Fruit fly (Drosophila melanogaster) whole organism, embryonic: Measurements from ENCODE around the gene Coq7.

Source experiments
- Ada2b ChIP-seq: fragments of 200-800 bp; sonication (Bioruptor generic); IDR thresholded peaks from 2 replicates; pipeline ENCODE4 v1.3.6; 2022; ENCODE audit warnings: missing biosample characterization, missing genetic modification characterization
- Atf-2 ChIP-seq: fragments of 200-800 bp; sonication (Bioruptor generic); optimal IDR thresholded peaks from 2 replicates; lab custom pipeline; 2016; ENCODE audit warnings: missing biosample characterization, missing genetic modification characterization
- Atf6 ChIP-seq: fragments of 200-800 bp; sonication (Bioruptor generic); IDR thresholded peaks from 2 replicates; pipeline ENCODE4 v1.3.6; 2022; ENCODE audit warnings: missing biosample characterization, missing genetic modification characterization
- Awh ChIP-seq: fragments of 200-800 bp; sonication (Bioruptor generic); IDR thresholded peaks from 2 replicates; pipeline ENCODE4, ENCODE4 v1.3.6; 2022; ENCODE audit warnings: missing biosample characterization, missing genetic modification characterization
- BEAF-32 ChIP-seq: fragments of 200-800 bp; sonication (Bioruptor generic); optimal IDR thresholded peaks from 3 replicates; lab custom pipeline; 2017; ENCODE audit warnings: missing biosample characterization, missing genetic modification characterization, mild to moderate bottlenecking, moderate library complexity, missing genetic modification reagents
- CG10147 ChIP-seq: fragments of 200-800 bp; sonication (Bioruptor generic); optimal IDR thresholded peaks from 2 replicates; lab custom pipeline; 2019; ENCODE audit warnings: missing biosample characterization, mild to moderate bottlenecking, missing genetic modification characterization, moderate library complexity
- CG13287 ChIP-seq: fragments of 200-800 bp; sonication (Bioruptor generic); IDR thresholded peaks from 2 replicates; pipeline ENCODE4 v1.3.6; 2022; ENCODE audit warnings: missing biosample characterization, missing genetic modification characterization; ENCODE audit not compliant: partially characterized antibody
- CG17359 ChIP-seq: fragments of 200-800 bp; sonication (Bioruptor generic); optimal IDR thresholded peaks from 3 replicates; lab custom pipeline; 2018; ENCODE audit warnings: missing biosample characterization, mild to moderate bottlenecking, missing genetic modification characterization, moderate library complexity
- CG17385 ChIP-seq: fragments of 200-800 bp; sonication (Bioruptor generic); optimal IDR thresholded peaks from 3 replicates; lab custom pipeline; 2018; ENCODE audit warnings: missing biosample characterization, mild to moderate bottlenecking, missing genetic modification characterization
- CG18476 ChIP-seq: fragments of 200-800 bp; sonication (Bioruptor generic); optimal IDR thresholded peaks from 2 replicates; lab custom pipeline; 2016; ENCODE audit warnings: missing biosample characterization, mild to moderate bottlenecking, missing genetic modification characterization
- CG2678 ChIP-seq: fragments of 200-800 bp; sonication (Bioruptor generic); optimal IDR thresholded peaks from 3 replicates; lab custom pipeline; 2019; ENCODE audit warnings: missing biosample characterization, mild to moderate bottlenecking, missing genetic modification characterization, moderate library complexity
- CG30403 ChIP-seq: fragments of 200-800 bp; sonication (Bioruptor generic); optimal IDR thresholded peaks from 3 replicates; lab custom pipeline; 2016; ENCODE audit warnings: missing biosample characterization, missing genetic modification characterization
- CG31365 ChIP-seq: fragments of 200-800 bp; sonication (Bioruptor generic); optimal IDR thresholded peaks from 2 replicates; lab custom pipeline; 2018; ENCODE audit warnings: missing biosample characterization, mild to moderate bottlenecking, missing genetic modification characterization
- CG34224 ChIP-seq: fragments of 200-800 bp; sonication (Bioruptor generic); IDR thresholded peaks from 3 replicates; pipeline ENCODE4 v1.3.6; 2022; ENCODE audit warnings: missing biosample characterization, missing genetic modification characterization; ENCODE audit not compliant: partially characterized antibody
- CG3838 ChIP-seq: fragments of 200-800 bp; sonication (Bioruptor generic); optimal IDR thresholded peaks from 3 replicates; lab custom pipeline; 2016; ENCODE audit warnings: missing biosample characterization, missing genetic modification characterization
- CG5180 ChIP-seq: fragments of 200-800 bp; sonication (Bioruptor generic); optimal IDR thresholded peaks from 3 replicates; lab custom pipeline; 2017; ENCODE audit warnings: missing biosample characterization, missing genetic modification characterization, mild to moderate bottlenecking, moderate library complexity, missing genetic modification reagents
- CG6654 ChIP-seq: fragments of 200-800 bp; sonication (Bioruptor generic); optimal IDR thresholded peaks from 2 replicates; lab custom pipeline; 2017; ENCODE audit warnings: missing biosample characterization, mild to moderate bottlenecking, missing genetic modification characterization
- CG8944 ChIP-seq: fragments of 200-800 bp; sonication (Bioruptor generic); optimal IDR thresholded peaks from 3 replicates; lab custom pipeline; 2016; ENCODE audit warnings: missing biosample characterization, missing genetic modification characterization
- CHES-1-like ChIP-seq: fragments of 200-800 bp; sonication (Bioruptor generic); optimal IDR thresholded peaks from 2 replicates; lab custom pipeline; 2016; ENCODE audit warnings: missing biosample characterization, missing genetic modification characterization
- Chrac-16 ChIP-seq: fragments of 200-800 bp; sonication (Bioruptor generic); optimal IDR thresholded peaks from 3 replicates; lab custom pipeline; 2016; ENCODE audit warnings: missing biosample characterization, missing genetic modification characterization
- Doc3 ChIP-seq: fragments of 200-800 bp; sonication (Bioruptor generic); IDR thresholded peaks from 3 replicates; pipeline ENCODE4 v1.3.6; 2022; ENCODE audit warnings: missing biosample characterization, missing genetic modification characterization; ENCODE audit not compliant: partially characterized antibody
- HLH54F ChIP-seq: fragments of 200-800 bp; sonication (Bioruptor generic); optimal IDR thresholded peaks from 3 replicates; lab custom pipeline; 2016; ENCODE audit warnings: missing biosample characterization, missing genetic modification characterization
- HmgD ChIP-seq: fragments of 200-800 bp; sonication (Bioruptor generic); optimal IDR thresholded peaks from 3 replicates; lab custom pipeline; 2016; ENCODE audit warnings: missing biosample characterization, missing genetic modification characterization
- Hsf ChIP-seq: fragments of 200-800 bp; sonication (Bioruptor generic); optimal IDR thresholded peaks from 3 replicates; lab custom pipeline; 2016; ENCODE audit warnings: missing biosample characterization, missing genetic modification characterization
- Jarid2 ChIP-seq: fragments of 200-800 bp; sonication (Bioruptor generic); optimal IDR thresholded peaks from 3 replicates; lab custom pipeline; 2017; ENCODE audit warnings: mild to moderate bottlenecking, missing biosample characterization, missing genetic modification reagents, missing genetic modification characterization
- MBD-R2 ChIP-seq: fragments of 200-800 bp; sonication (Bioruptor generic); IDR thresholded peaks from 2 replicates; pipeline ENCODE4 v1.3.6; 2022; ENCODE audit warnings: missing biosample characterization, missing genetic modification characterization
- NFAT ChIP-seq: fragments of 200-800 bp; sonication (Bioruptor generic); IDR thresholded peaks from 2 replicates; pipeline ENCODE4 v1.3.6; 2022; ENCODE audit warnings: missing biosample characterization, missing genetic modification characterization
- NfI ChIP-seq: fragments of 200-800 bp; sonication (Bioruptor generic); optimal IDR thresholded peaks from 3 replicates; lab custom pipeline; 2018; ENCODE audit warnings: missing biosample characterization, mild to moderate bottlenecking, missing genetic modification characterization, moderate library complexity
- Oli ChIP-seq: fragments of 200-800 bp; sonication (Bioruptor generic); optimal IDR thresholded peaks from 2 replicates; lab custom pipeline; 2018; ENCODE audit warnings: missing biosample characterization, mild to moderate bottlenecking, missing genetic modification characterization, moderate library complexity
- Ssrp ChIP-seq: fragments of 200-800 bp; sonication (Bioruptor generic); optimal IDR thresholded peaks from 2 replicates; lab custom pipeline; 2018; ENCODE audit warnings: missing biosample characterization, mild to moderate bottlenecking, missing genetic modification characterization, moderate library complexity
- ab ChIP-seq: fragments of 200-800 bp; sonication (Bioruptor generic); optimal IDR thresholded peaks from 2 replicates; lab custom pipeline; 2016; ENCODE audit warnings: missing biosample characterization, missing genetic modification characterization
- ato ChIP-seq: fragments of 200-800 bp; sonication (Bioruptor generic); IDR thresholded peaks from 2 replicates; pipeline ENCODE4 v1.3.6; 2022; ENCODE audit warnings: missing biosample characterization, missing genetic modification characterization; ENCODE audit not compliant: partially characterized antibody
- ci ChIP-seq: fragments of 200-800 bp; sonication (Bioruptor generic); IDR thresholded peaks from 3 replicates; pipeline ENCODE4 v1.3.6; 2022; ENCODE audit warnings: missing biosample characterization, missing genetic modification characterization
- crp ChIP-seq, 2 experiments: fragments of 200-800 bp; sonication (Bioruptor generic); optimal IDR thresholded peaks; 2 replicates in 1 of 2; 3 replicates in 1 of 2; lab custom pipeline; 2017; ENCODE audit warnings: missing biosample characterization in 2 of 2, missing genetic modification characterization in 2 of 2, mild to moderate bottlenecking in 1 of 2, moderate library complexity in 1 of 2
- en ChIP-seq: fragments of 200-800 bp; sonication (Bioruptor generic); optimal IDR thresholded peaks from 2 replicates; lab custom pipeline; 2016; ENCODE audit warnings: missing biosample characterization, missing genetic modification characterization
- ewg ChIP-seq: fragments of 200-800 bp; sonication (Bioruptor generic); optimal IDR thresholded peaks from 3 replicates; lab custom pipeline; 2017; ENCODE audit warnings: mild to moderate bottlenecking, missing biosample characterization, missing genetic modification reagents, missing genetic modification characterization
- fd96Cb ChIP-seq: fragments of 200-800 bp; sonication (Bioruptor generic); optimal IDR thresholded peaks from 2 replicates; lab custom pipeline; 2018; ENCODE audit warnings: missing biosample characterization, mild to moderate bottlenecking, missing genetic modification characterization, moderate library complexity
- gsb-n ChIP-seq: fragments of 200-800 bp; sonication (Bioruptor generic); optimal IDR thresholded peaks from 3 replicates; lab custom pipeline; 2018; ENCODE audit warnings: missing biosample characterization, mild to moderate bottlenecking, missing genetic modification characterization
- hbn ChIP-seq: fragments of 200-800 bp; sonication (Bioruptor generic); IDR thresholded peaks from 2 replicates; pipeline ENCODE4 v1.3.6; 2022; ENCODE audit warnings: missing biosample characterization, missing genetic modification characterization; ENCODE audit not compliant: partially characterized antibody
- lbe ChIP-seq: fragments of 200-800 bp; sonication (Bioruptor generic); optimal IDR thresholded peaks from 2 replicates; lab custom pipeline; 2016; ENCODE audit warnings: missing biosample characterization, mild to moderate bottlenecking, missing genetic modification characterization
- maf-S ChIP-seq: fragments of 200-800 bp; sonication (Bioruptor generic); optimal IDR thresholded peaks from 2 replicates; lab custom pipeline; 2016; ENCODE audit warnings: missing biosample characterization, missing genetic modification characterization
- odd ChIP-seq: fragments of 200-800 bp; sonication (Bioruptor generic); optimal IDR thresholded peaks from 2 replicates; lab custom pipeline; 2017; ENCODE audit warnings: missing biosample characterization, mild to moderate bottlenecking, missing genetic modification characterization
- sd ChIP-seq: fragments of 200-800 bp; sonication (Bioruptor generic); optimal IDR thresholded peaks from 3 replicates; lab custom pipeline; 2018; ENCODE audit warnings: missing biosample characterization, mild to moderate bottlenecking, missing genetic modification characterization, moderate library complexity
- sisA ChIP-seq: fragments of 200-800 bp; sonication (Bioruptor generic); IDR thresholded peaks from 2 replicates; pipeline ENCODE4 v1.3.6; 2022; ENCODE audit warnings: missing biosample characterization, missing genetic modification characterization
- slbo ChIP-seq: fragments of 200-800 bp; sonication (Bioruptor generic); IDR thresholded peaks from 2 replicates; pipeline ENCODE4 v1.3.6; 2022; ENCODE audit warnings: missing biosample characterization, missing genetic modification characterization
- stwl ChIP-seq: fragments of 200-800 bp; sonication (Bioruptor generic); optimal IDR thresholded peaks from 3 replicates; lab custom pipeline; 2018; ENCODE audit warnings: missing biosample characterization, mild to moderate bottlenecking, missing genetic modification characterization, moderate library complexity
- tll ChIP-seq, 2 experiments: fragments of 200-800 bp in 1 of 2; fragments of >200 bp in 1 of 2; sonication (Bioruptor generic) in 1 of 2; optimal IDR thresholded peaks; 2 replicates each; lab custom pipeline; 2017 to 2019; ENCODE audit warnings: missing biosample characterization in 2 of 2, missing genetic modification characterization in 2 of 2, mild to moderate bottlenecking in 1 of 2, moderate library complexity in 1 of 2
- zfh1 ChIP-seq: fragments of 200-800 bp; sonication (Bioruptor generic); IDR thresholded peaks from 3 replicates; pipeline ENCODE4 v1.3.6; 2022; ENCODE audit warnings: missing biosample characterization, missing genetic modification characterization

The Coq7 gene

DNA sequence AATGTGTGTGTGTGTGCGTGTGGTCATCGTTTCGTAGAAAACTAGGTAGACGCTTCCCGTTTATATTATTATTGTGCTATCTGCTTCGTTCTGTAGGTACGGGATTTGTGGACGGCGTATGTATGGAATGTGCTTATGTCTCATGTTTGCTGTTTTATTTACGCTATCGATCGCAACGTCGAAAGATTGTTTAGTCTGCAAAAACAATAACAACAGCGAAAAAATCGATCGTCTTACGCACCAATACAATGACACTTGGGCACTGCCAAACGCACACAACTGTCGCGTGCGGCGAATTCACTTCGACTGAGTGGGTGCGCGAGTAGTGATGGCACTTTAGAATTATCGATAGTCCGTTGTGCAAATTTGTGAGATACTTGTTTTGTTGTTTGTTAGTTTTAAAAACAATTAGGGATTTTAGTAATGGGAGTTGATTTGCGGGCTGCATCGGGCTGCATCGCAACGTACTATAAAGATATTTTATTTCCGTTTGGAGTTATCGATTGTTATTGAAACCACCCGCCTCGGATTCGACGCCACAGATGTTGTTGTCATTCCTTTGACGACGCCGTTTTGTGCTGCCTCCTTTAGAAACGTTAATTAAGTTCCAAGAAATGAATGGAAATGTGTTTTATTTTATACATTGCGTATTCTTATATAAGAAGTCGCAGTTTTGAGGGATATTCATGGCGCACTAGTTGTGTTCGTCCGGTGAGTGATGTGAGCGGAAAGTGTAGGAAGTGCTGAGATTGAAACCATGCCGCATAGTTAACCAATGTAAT is 11.7 kb upstream of the Coq7 start (continued):
- TF ChIP-seq sd = peak; percentile 78
- TF ChIP-seq Jarid2 (GFP tag; lab: Kevin White, UChicago) = no peak
- peak; percentile 83 for TF ChIP-seq CG34224 (GFP tag; lab: Robert Waterston, UW)
- TF ChIP-seq CHES-1-like (GFP tag; lab: Kevin White, UChicago) = peak; percentile 14
- no peak for TF ChIP-seq ab
- no peak for TF ChIP-seq CG8944 (GFP tag; lab: Kevin White, UChicago)
- no peak for TF ChIP-seq CG2678 (tag; lab: Kevin White, UChicago)
- no peak for TF ChIP-seq CG10147 (GFP tag; lab: Kevin White, UChicago)
- TF ChIP-seq Hsf = peak; percentile 1
- peak; percentile 70 for TF ChIP-seq hbn
- TF ChIP-seq CG17359 (tag; lab: Kevin White, UChicago) = no peak
- TF ChIP-seq CG3838 (GFP tag; lab: Kevin White, UChicago) = peak; percentile 91
- no peak for TF ChIP-seq Ada2b (GFP tag; lab: Robert Waterston, UW)
- no peak for TF ChIP-seq fd96Cb
- TF ChIP-seq NFAT (GFP tag; lab: Robert Waterston, UW) = no peak
- TF ChIP-seq MBD-R2 = peak; percentile 44
- no peak for TF ChIP-seq Oli
- peak; percentile 84 for TF ChIP-seq CG13287 (GFP tag; lab: Robert Waterston, UW)
- no peak for TF ChIP-seq CG18476 (GFP tag; lab: Kevin White, UChicago)
- TF ChIP-seq sisA (GFP tag; lab: Robert Waterston, UW) = no peak
- no peak for TF ChIP-seq CG5180 (GFP tag; lab: Kevin White, UChicago)
- no peak for TF ChIP-seq Awh (GFP tag; lab: Robert Waterston, UW)
- peak; percentile 31 for TF ChIP-seq HLH54F (GFP tag; lab: Kevin White, UChicago)
- TF ChIP-seq ewg (GFP tag; lab: Kevin White, UChicago) = peak; percentile 27
- TF ChIP-seq ci (GFP tag; lab: Robert Waterston, UW) = no peak; the same call in 1 of the 3 replicates
- no peak for TF ChIP-seq HmgD (GFP tag; lab: Kevin White, UChicago)
- no peak for TF ChIP-seq Ssrp (tag; lab: Kevin White, UChicago)
- TF ChIP-seq odd (GFP tag; lab: Kevin White, UChicago) = no peak
- no peak for TF ChIP-seq CG30403 (GFP tag; lab: Kevin White, UChicago)
- peak; percentile 52; the same call in 1 of the 2 replicates for TF ChIP-seq ato (GFP tag; lab: Robert Waterston, UW)
- peak; percentile 75 for TF ChIP-seq BEAF-32 (GFP tag; lab: Kevin White, UChicago)
- no peak for TF ChIP-seq Atf6 (GFP tag; lab: Robert Waterston, UW)
- TF ChIP-seq NfI (GFP tag; lab: Kevin White, UChicago) = no peak
- TF ChIP-seq CG17385 (GFP tag; lab: Kevin White, UChicago) = no peak
- TF ChIP-seq crp (GFP tag; optimal IDR thresholded peaks at IDR 0.05; lab: Kevin White, UChicago) = peak in 1 of 2 experiments; percentile 33
- no peak for TF ChIP-seq CG31365 (tag; lab: Kevin White, UChicago)
- peak; percentile 54 for TF ChIP-seq stwl (tag; lab: Kevin White, UChicago)
- no peak for TF ChIP-seq slbo (GFP tag; lab: Robert Waterston, UW)
- no peak for TF ChIP-seq CG6654 (GFP tag; lab: Kevin White, UChicago)
- TF ChIP-seq maf-S (GFP tag; lab: Kevin White, UChicago) = no peak
- no peak for TF ChIP-seq Chrac-16 (GFP tag; lab: Kevin White, UChicago)
- peak; percentile 81; the same call in 2 of the 3 replicates for TF ChIP-seq Doc3 (GFP tag; lab: Robert Waterston, UW)
- TF ChIP-seq tll (GFP tag; optimal IDR thresholded peaks at IDR 0.05; lab: Kevin White, UChicago) = no peak
- no peak for TF ChIP-seq lbe (GFP tag; lab: Kevin White, UChicago)
- TF ChIP-seq gsb-n (tag; lab: Kevin White, UChicago) = no peak
- TF ChIP-seq en = no peak
- TF ChIP-seq Atf-2 (GFP tag; lab: Kevin White, UChicago) = no peak
- no peak for TF ChIP-seq zfh1 (GFP tag; lab: Robert Waterston, UW)
